Worm (Caenorhabditis elegans) whole organism, L3 larva: ENCODE measurements around the gene dcaf-13.

Experiments used
- ama-1 ChIP-seq: fragments of 150-350 bp; optimal IDR thresholded peaks from 2 replicates; lab custom pipeline; 2018
- ceh-16 ChIP-seq: sonication (generic microtip); optimal IDR thresholded peaks from 2 replicates; lab custom pipeline; 2017; ENCODE audit warnings: missing biosample characterization, missing genetic modification characterization
- unc-62 ChIP-seq: fragments of 150-350 bp; sonication (generic microtip); optimal IDR thresholded peaks from 4 replicates; lab custom pipeline; 2014; ENCODE audit warnings: missing biosample characterization, missing genetic modification reagents, missing genetic modification characterization

- TF ChIP-seq ceh-16 (tag; lab: Kevin White, UChicago) (no peak), unc-62 (GFP tag; lab: Kevin White, UChicago) (no peak), ama-1 (lab: Kevin White, UChicago) (no peak)
Observed at ce11 chrII:4460851-4461250, 36.1 kb upstream of the dcaf-13 start, which contains the start of the genes T12C9.7 and vps-18.
